Fruit fly (Drosophila melanogaster) whole organism, wandering third instar larva: Measurements from ENCODE around the gene CG15211.

ENCODE experiments used
- CG32264 ChIP-seq: fragments of 200-800 bp; sonication (Bioruptor generic); optimal IDR thresholded peaks from 2 replicates; lab custom pipeline; 2016; ENCODE audit warnings: missing biosample characterization, missing genetic modification characterization
- CG9705 ChIP-seq: fragments of 200-800 bp; sonication (Bioruptor generic); optimal IDR thresholded peaks from 2 replicates; lab custom pipeline; 2018; ENCODE audit warnings: missing biosample characterization, mild to moderate bottlenecking, missing genetic modification characterization
- CrebA ChIP-seq: fragments of 200-800 bp; sonication (Bioruptor generic); optimal IDR thresholded peaks from 2 replicates; lab custom pipeline; 2016; ENCODE audit warnings: missing biosample characterization, mild to moderate bottlenecking, missing genetic modification characterization, borderline replicate concordance
- Dfd ChIP-seq: fragments of >200 bp; optimal IDR thresholded peaks from 2 replicates; lab custom pipeline; 2017; ENCODE audit warnings: missing biosample characterization, missing genetic modification characterization
- Dif ChIP-seq: fragments of 200-275, 200-300 bp; sonication (Bioruptor generic); optimal IDR thresholded peaks from 2 replicates; lab custom pipeline; 2018; ENCODE audit warnings: missing biosample characterization, missing genetic modification characterization; ENCODE audit not compliant: partially characterized antibody
- GATAd ChIP-seq: sonication (Bioruptor generic); optimal IDR thresholded peaks from 2 replicates; lab custom pipeline; 2016; ENCODE audit warnings: missing biosample characterization, missing genetic modification characterization
- HLH106 ChIP-seq: fragments of 200-800 bp; optimal IDR thresholded peaks from 3 replicates; lab custom pipeline; 2019; ENCODE audit warnings: missing biosample characterization, mild to moderate bottlenecking, missing genetic modification characterization, moderate library complexity
- Hnf4 ChIP-seq: fragments of 200-800 bp; sonication (Bioruptor generic); optimal IDR thresholded peaks from 2 replicates; lab custom pipeline; 2016; ENCODE audit warnings: missing biosample characterization, mild to moderate bottlenecking, missing genetic modification characterization
- Hr78 ChIP-seq: fragments of >200 bp; optimal IDR thresholded peaks from 2 replicates; lab custom pipeline; 2017; ENCODE audit warnings: missing biosample characterization, missing genetic modification characterization
- Hr83 ChIP-seq: fragments of 200-300 bp; sonication (Bioruptor generic); optimal IDR thresholded peaks from 2 replicates; lab custom pipeline; 2016; ENCODE audit warnings: missing biosample characterization, mild to moderate bottlenecking, missing genetic modification characterization, moderate library complexity; ENCODE audit not compliant: poor library complexity, severe bottlenecking
- Mio ChIP-seq: sonication (Bioruptor generic); optimal IDR thresholded peaks from 2 replicates; lab custom pipeline; 2016; ENCODE audit warnings: missing biosample characterization, missing genetic modification characterization
- Myc ChIP-seq: fragments of >200 bp; optimal IDR thresholded peaks from 2 replicates; lab custom pipeline; 2017
- OdsH ChIP-seq: fragments of 200-800 bp; sonication (Bioruptor generic); optimal IDR thresholded peaks from 2 replicates; lab custom pipeline; 2016; ENCODE audit warnings: missing biosample characterization, mild to moderate bottlenecking, missing genetic modification characterization
- Rel ChIP-seq, 2 experiments: fragments of 200-800 bp; sonication (Bioruptor generic) in 1 of 2; optimal IDR thresholded peaks; 2 replicates in 1 of 2; 3 replicates in 1 of 2; lab custom pipeline; 2016 to 2019; ENCODE audit warnings: mild to moderate bottlenecking in 2 of 2, missing biosample characterization in 2 of 2, missing genetic modification characterization in 2 of 2, moderate library complexity in 1 of 2
- Sp1 ChIP-seq: fragments of 200-800 bp; sonication (Bioruptor generic); optimal IDR thresholded peaks from 3 replicates; lab custom pipeline; 2019; ENCODE audit warnings: missing biosample characterization, mild to moderate bottlenecking, missing genetic modification characterization, moderate library complexity
- br ChIP-seq: fragments of 200-800 bp; sonication (Bioruptor generic); optimal IDR thresholded peaks from 2 replicates; lab custom pipeline; 2016; ENCODE audit warnings: missing biosample characterization, missing genetic modification characterization
- brk ChIP-seq: fragments of 200-800 bp; sonication (Bioruptor generic); optimal IDR thresholded peaks from 2 replicates; lab custom pipeline; 2016; ENCODE audit warnings: missing biosample characterization, mild to moderate bottlenecking, missing genetic modification characterization
- dsf ChIP-seq: sonication (Bioruptor generic); optimal IDR thresholded peaks from 2 replicates; lab custom pipeline; 2016; ENCODE audit warnings: missing biosample characterization, missing genetic modification characterization, borderline replicate concordance
- jim ChIP-seq: fragments of 175-275, 200-325 bp; sonication (Bioruptor generic); optimal IDR thresholded peaks from 2 replicates; lab custom pipeline; 2016; ENCODE audit warnings: missing biosample characterization, mild to moderate bottlenecking, missing genetic modification characterization
- lola ChIP-seq: fragments of >200 bp; optimal IDR thresholded peaks from 2 replicates; lab custom pipeline; 2017; ENCODE audit warnings: missing biosample characterization, missing genetic modification characterization
- psq ChIP-seq: fragments of 200-800 bp; sonication (Bioruptor generic); optimal IDR thresholded peaks from 3 replicates; lab custom pipeline; 2017; ENCODE audit warnings: missing biosample characterization, mild to moderate bottlenecking, missing genetic modification characterization, moderate library complexity
- rgr ChIP-seq: fragments of 200-800 bp; sonication (Bioruptor generic); optimal IDR thresholded peaks from 3 replicates; lab custom pipeline; 2016; ENCODE audit warnings: missing biosample characterization, mild to moderate bottlenecking, missing genetic modification characterization
- sv ChIP-seq: fragments of 200-800 bp; sonication (Bioruptor generic); optimal IDR thresholded peaks from 3 replicates; lab custom pipeline; 2016; ENCODE audit warnings: missing biosample characterization, missing genetic modification characterization
- tai ChIP-seq: sonication (Bioruptor generic); optimal IDR thresholded peaks from 2 replicates; lab custom pipeline; 2016; ENCODE audit warnings: missing biosample characterization, missing genetic modification characterization
- usp ChIP-seq: fragments of >200 bp; optimal IDR thresholded peaks from 2 replicates; lab custom pipeline; 2017; ENCODE audit warnings: missing biosample characterization, missing genetic modification characterization
- woc ChIP-seq: sonication (Bioruptor generic); optimal IDR thresholded peaks from 2 replicates; lab custom pipeline; 2016; ENCODE audit warnings: missing biosample characterization, mild to moderate bottlenecking, missing genetic modification characterization

The CG15211 gene

dm6 chrX:10822096-10822495 lies 49.8 kb downstream of the CG15211 start:
- TF ChIP-seq rgr (no peak), CrebA (GFP tag; lab: Kevin White, UChicago) (no peak), Dif (GFP tag; lab: Kevin White, UChicago) (no peak), woc (GFP tag; lab: Kevin White, UChicago) (no peak), Hnf4 (GFP tag; lab: Kevin White, UChicago) (no peak), Hr78 (GFP tag; lab: Kevin White, UChicago) (no peak), CG32264 (GFP tag; lab: Kevin White, UChicago) (no peak), GATAd (GFP tag; lab: Kevin White, UChicago) (no peak), tai (GFP tag; lab: Kevin White, UChicago) (no peak), Rel (GFP tag; optimal IDR thresholded peaks at IDR 0.05; lab: Kevin White, UChicago) (no peak), Rel (tag; optimal IDR thresholded peaks at IDR 0.05; lab: Kevin White, UChicago) (no peak), HLH106 (no peak), Dfd (GFP tag; lab: Kevin White, UChicago) (no peak), brk (no peak), br (no peak), dsf (GFP tag; lab: Kevin White, UChicago) (no peak)

- TF ChIP-seq HLH106 (no peak), sv (GFP tag; lab: Kevin White, UChicago) (peak; percentile 11), dsf (GFP tag; lab: Kevin White, UChicago) (no peak), lola (GFP tag; lab: Kevin White, UChicago) (no peak), CrebA (GFP tag; lab: Kevin White, UChicago) (no peak)
Measured at dm6 chrX:10822678-10823440, 50.5 kb downstream of the CG15211 start.

- no peak for TF ChIP-seq Myc (lab: Kevin White, UChicago)
- TF ChIP-seq GATAd (GFP tag; lab: Kevin White, UChicago) = no peak
- no peak for TF ChIP-seq jim (GFP tag; lab: Kevin White, UChicago)
- no peak for TF ChIP-seq usp
- TF ChIP-seq lola (GFP tag; lab: Kevin White, UChicago) = no peak
- no peak for TF ChIP-seq tai (GFP tag; lab: Kevin White, UChicago)
Measured at dm6 chrX:10823441-10823818, 51.1 kb downstream of the CG15211 start.

dm6 chrX:10824227-10824702 lies 51.9 kb downstream of the CG15211 start, which contains the start of gene Imp:
TSS of gene Imp (minus strand) at chrX:10824277.
- no peak for TF ChIP-seq CG32264 (GFP tag; lab: Kevin White, UChicago)
- TF ChIP-seq Hr78 (GFP tag; lab: Kevin White, UChicago) = no peak
- no peak for TF ChIP-seq lola (GFP tag; lab: Kevin White, UChicago)
- no peak for TF ChIP-seq rgr
- TF ChIP-seq Rel (GFP tag; optimal IDR thresholded peaks at IDR 0.05; lab: Kevin White, UChicago) = no peak
- TF ChIP-seq Rel (tag; optimal IDR thresholded peaks at IDR 0.05; lab: Kevin White, UChicago) = no peak
- peak; percentile 14 for TF ChIP-seq Dfd (GFP tag; lab: Kevin White, UChicago)
- TF ChIP-seq jim (GFP tag; lab: Kevin White, UChicago) = no peak

- no peak for TF ChIP-seq CG9705
- peak; percentile 40 for TF ChIP-seq Dfd (GFP tag; lab: Kevin White, UChicago)
- TF ChIP-seq, all 38 proteins: peak for 1
Measured at dm6 chrX:10825349-10826129, 53.2 kb downstream of the CG15211 start.

- TF ChIP-seq OdsH (GFP tag; lab: Kevin White, UChicago) (no peak), lola (GFP tag; lab: Kevin White, UChicago) (no peak), brk (no peak), psq (GFP tag; lab: Kevin White, UChicago) (peak; percentile 11), jim (GFP tag; lab: Kevin White, UChicago) (no peak), Rel (GFP tag; optimal IDR thresholded peaks at IDR 0.05; lab: Kevin White, UChicago) (no peak), Rel (tag; optimal IDR thresholded peaks at IDR 0.05; lab: Kevin White, UChicago) (no peak), CG9705 (no peak), HLH106 (peak; percentile 22), Hr83 (GFP tag; lab: Kevin White, UChicago) (no peak), Sp1 (GFP tag; lab: Kevin White, UChicago) (peak; percentile 18), Mio (GFP tag; lab: Kevin White, UChicago) (no peak)
Measured at dm6 chrX:10827301-10827700, 55.0 kb downstream of the CG15211 start.
